Fruit fly (Drosophila melanogaster) whole organism, embryonic: ENCODE results near the gene fal.
A peak's percentile ranks its signal among the peaks of the same experiment; 100 is the strongest.

ENCODE experiments used
- ATbp ChIP-seq: fragments of 200-800 bp; sonication (Bioruptor generic); optimal IDR thresholded peaks from 2 replicates; lab custom pipeline; 2017; ENCODE audit warnings: missing biosample characterization, mild to moderate bottlenecking, missing genetic modification characterization, missing genetic modification reagents
- CG10979 ChIP-seq: fragments of 200-800 bp; sonication (Bioruptor generic); optimal IDR thresholded peaks from 2 replicates; lab custom pipeline; 2018; ENCODE audit warnings: missing biosample characterization, mild to moderate bottlenecking, missing genetic modification characterization, moderate library complexity
- CG11456 ChIP-seq: fragments of 200-800 bp; sonication (Bioruptor generic); IDR thresholded peaks from 3 replicates; pipeline ENCODE4 v1.3.6; 2022; ENCODE audit warnings: missing biosample characterization, missing genetic modification characterization
- CG13287 ChIP-seq: fragments of 200-800 bp; sonication (Bioruptor generic); IDR thresholded peaks from 2 replicates; pipeline ENCODE4 v1.3.6; 2022; ENCODE audit warnings: missing biosample characterization, missing genetic modification characterization; ENCODE audit not compliant: partially characterized antibody
- CG13775 ChIP-seq: fragments of 200-800 bp; sonication (Bioruptor generic); optimal IDR thresholded peaks from 3 replicates; lab custom pipeline; 2017; ENCODE audit warnings: missing biosample characterization, mild to moderate bottlenecking, missing genetic modification characterization
- CG14014 ChIP-seq: fragments of 200-800 bp; sonication (Bioruptor generic); IDR thresholded peaks from 2 replicates; pipeline ENCODE4 v1.3.6; 2022; ENCODE audit warnings: missing biosample characterization, missing genetic modification characterization
- CG15269 ChIP-seq: fragments of 200-800 bp; sonication (Bioruptor generic); optimal IDR thresholded peaks from 2 replicates; lab custom pipeline; 2018; ENCODE audit warnings: missing biosample characterization, mild to moderate bottlenecking, missing genetic modification characterization, moderate library complexity
- CG18262 ChIP-seq: fragments of 200-800 bp; optimal IDR thresholded peaks from 3 replicates; lab custom pipeline; 2019; ENCODE audit warnings: missing biosample characterization, mild to moderate bottlenecking, missing genetic modification characterization, moderate library complexity
- CG18599 ChIP-seq: fragments of 200-800 bp; sonication (Bioruptor generic); optimal IDR thresholded peaks from 3 replicates; lab custom pipeline; 2017; ENCODE audit warnings: missing biosample characterization, missing genetic modification characterization, mild to moderate bottlenecking, moderate library complexity, missing genetic modification reagents
- CG2875 ChIP-seq: fragments of 200-800 bp; sonication (Bioruptor generic); optimal IDR thresholded peaks from 2 replicates; lab custom pipeline; 2017; ENCODE audit warnings: missing biosample characterization, mild to moderate bottlenecking, missing genetic modification characterization, missing genetic modification reagents
- CG3995 ChIP-seq: fragments of 200-800 bp; sonication (Bioruptor generic); optimal IDR thresholded peaks from 3 replicates; lab custom pipeline; 2016; ENCODE audit warnings: missing biosample characterization, missing genetic modification characterization
- CG7987 ChIP-seq: fragments of 200-800 bp; sonication (Bioruptor generic); optimal IDR thresholded peaks from 2 replicates; lab custom pipeline; 2018; ENCODE audit warnings: missing biosample characterization, mild to moderate bottlenecking, missing genetic modification characterization, moderate library complexity
- CG8478 ChIP-seq: fragments of >200 bp; optimal IDR thresholded peaks from 2 replicates; lab custom pipeline; 2018
- CG8944 ChIP-seq: fragments of 200-800 bp; sonication (Bioruptor generic); optimal IDR thresholded peaks from 3 replicates; lab custom pipeline; 2016; ENCODE audit warnings: missing biosample characterization, missing genetic modification characterization
- CG9215 ChIP-seq: fragments of 200-800 bp; sonication (Bioruptor generic); IDR thresholded peaks from 2 replicates; pipeline ENCODE4 v1.3.6; 2022; ENCODE audit warnings: missing biosample characterization, missing genetic modification characterization
- CG9817 ChIP-seq: fragments of 200-800 bp; sonication (Bioruptor generic); optimal IDR thresholded peaks from 2 replicates; lab custom pipeline; 2018; ENCODE audit warnings: missing biosample characterization, mild to moderate bottlenecking, missing genetic modification characterization, moderate library complexity
- Dip3 ChIP-seq: fragments of 200-800 bp; sonication (Bioruptor generic); optimal IDR thresholded peaks from 3 replicates; lab custom pipeline; 2016; ENCODE audit warnings: missing biosample characterization, missing genetic modification characterization
- Dref ChIP-seq: fragments of 200-800 bp; sonication (Bioruptor generic); IDR thresholded peaks from 2 replicates; pipeline ENCODE4 v1.3.6; 2022; ENCODE audit warnings: missing biosample characterization, missing genetic modification characterization
- Drgx ChIP-seq: fragments of 200-800 bp; sonication (Bioruptor generic); IDR thresholded peaks from 2 replicates; pipeline ENCODE4 v1.3.6; 2022; ENCODE audit warnings: missing biosample characterization, missing genetic modification characterization
- Fer2 ChIP-seq: fragments of 200-800 bp; sonication (Bioruptor generic); optimal IDR thresholded peaks from 2 replicates; lab custom pipeline; 2018; ENCODE audit warnings: missing biosample characterization, mild to moderate bottlenecking, missing genetic modification characterization, moderate library complexity
- Hey ChIP-seq: fragments of 200-800 bp; sonication (Bioruptor generic); optimal IDR thresholded peaks from 3 replicates; lab custom pipeline; 2018; ENCODE audit warnings: missing biosample characterization, mild to moderate bottlenecking, missing genetic modification characterization
- MBD-R2 ChIP-seq: fragments of 200-800 bp; sonication (Bioruptor generic); IDR thresholded peaks from 2 replicates; pipeline ENCODE4 v1.3.6; 2022; ENCODE audit warnings: missing biosample characterization, missing genetic modification characterization
- Mes4 ChIP-seq: fragments of 200-800 bp; sonication (Bioruptor generic); optimal IDR thresholded peaks from 2 replicates; lab custom pipeline; 2016; ENCODE audit warnings: missing biosample characterization, missing genetic modification characterization
- NFAT ChIP-seq: fragments of 200-800 bp; sonication (Bioruptor generic); IDR thresholded peaks from 2 replicates; pipeline ENCODE4 v1.3.6; 2022; ENCODE audit warnings: missing biosample characterization, missing genetic modification characterization
- Oli ChIP-seq: fragments of 200-800 bp; sonication (Bioruptor generic); optimal IDR thresholded peaks from 2 replicates; lab custom pipeline; 2018; ENCODE audit warnings: missing biosample characterization, mild to moderate bottlenecking, missing genetic modification characterization, moderate library complexity
- Sry-β ChIP-seq: fragments of 200-800 bp; sonication (Bioruptor generic); optimal IDR thresholded peaks from 2 replicates; lab custom pipeline; 2018; ENCODE audit warnings: missing biosample characterization, mild to moderate bottlenecking, missing genetic modification characterization, moderate library complexity
- Sry-δ ChIP-seq: fragments of 200-800 bp; sonication (Bioruptor generic); optimal IDR thresholded peaks from 2 replicates; lab custom pipeline; 2016; ENCODE audit warnings: missing biosample characterization, missing genetic modification characterization
- Xbp1 ChIP-seq: fragments of 200-800 bp; sonication (Bioruptor generic); optimal IDR thresholded peaks from 3 replicates; lab custom pipeline; 2016; ENCODE audit warnings: missing biosample characterization, mild to moderate bottlenecking, missing genetic modification characterization
- chm ChIP-seq: fragments of 200-800 bp; sonication (Bioruptor generic); IDR thresholded peaks from 2 replicates; pipeline ENCODE4 v1.3.6; 2022; ENCODE audit warnings: missing biosample characterization, missing genetic modification characterization
- dimm ChIP-seq: fragments of 200-800 bp; sonication (Bioruptor generic); IDR thresholded peaks from 2 replicates; pipeline ENCODE4 v1.3.6; 2022; ENCODE audit warnings: missing biosample characterization, missing genetic modification characterization
- emc ChIP-seq: fragments of 200-800 bp; sonication (Bioruptor generic); optimal IDR thresholded peaks from 2 replicates; lab custom pipeline; 2016; ENCODE audit warnings: missing biosample characterization, missing genetic modification characterization
- esg ChIP-seq: fragments of 200-800 bp; sonication (Bioruptor generic); conservative IDR thresholded peaks from 2 replicates; pipeline ENCODE4 v1.3.6; 2022; ENCODE audit warnings: missing biosample characterization, missing genetic modification characterization
- fu2 ChIP-seq: fragments of 200-800 bp; sonication (Bioruptor generic); optimal IDR thresholded peaks from 2 replicates; lab custom pipeline; 2016; ENCODE audit warnings: missing biosample characterization, missing genetic modification characterization
- gem ChIP-seq: fragments of 200-800 bp; sonication (Bioruptor generic); optimal IDR thresholded peaks from 2 replicates; lab custom pipeline; 2019; ENCODE audit warnings: missing biosample characterization, mild to moderate bottlenecking, missing genetic modification characterization, moderate library complexity
- gfzf ChIP-seq: fragments of 200-800 bp; sonication (Bioruptor generic); optimal IDR thresholded peaks from 2 replicates; lab custom pipeline; 2016; ENCODE audit warnings: missing biosample characterization, mild to moderate bottlenecking, missing genetic modification characterization, moderate library complexity
- gsb ChIP-seq: fragments of 200-800 bp; sonication (Bioruptor generic); IDR thresholded peaks from 2 replicates; pipeline ENCODE4 v1.3.6; 2022; ENCODE audit warnings: missing biosample characterization, missing genetic modification characterization
- gsb-n ChIP-seq: fragments of 200-800 bp; sonication (Bioruptor generic); optimal IDR thresholded peaks from 3 replicates; lab custom pipeline; 2018; ENCODE audit warnings: missing biosample characterization, mild to moderate bottlenecking, missing genetic modification characterization
- her ChIP-seq: fragments of 200-800 bp; sonication (Bioruptor generic); optimal IDR thresholded peaks from 2 replicates; lab custom pipeline; 2016; ENCODE audit warnings: missing biosample characterization, missing genetic modification characterization
- jigr1 ChIP-seq: fragments of 200-800 bp; sonication (Bioruptor generic); IDR thresholded peaks from 3 replicates; pipeline ENCODE4 v1.3.6; 2022; ENCODE audit warnings: missing biosample characterization, missing genetic modification characterization
- jing ChIP-seq: fragments of 200-800 bp; sonication (Bioruptor generic); optimal IDR thresholded peaks from 2 replicates; lab custom pipeline; 2018; ENCODE audit warnings: missing biosample characterization, mild to moderate bottlenecking, missing genetic modification characterization
- ken ChIP-seq: fragments of 200-800 bp; sonication (Bioruptor generic); IDR thresholded peaks from 3 replicates; pipeline ENCODE4 v1.3.6; 2022; ENCODE audit warnings: missing biosample characterization, missing genetic modification characterization
- rib ChIP-seq: fragments of 200-800 bp; sonication (Bioruptor generic); IDR thresholded peaks from 2 replicates; pipeline ENCODE4 v1.3.6; 2022; ENCODE audit warnings: missing biosample characterization, missing genetic modification characterization
- row ChIP-seq: fragments of 200-800 bp; sonication (Bioruptor generic); IDR thresholded peaks from 3 replicates; pipeline ENCODE4 v1.3.6; 2022; ENCODE audit warnings: missing biosample characterization, missing genetic modification characterization
- schlank ChIP-seq: fragments of 200-800 bp; sonication (Bioruptor generic); optimal IDR thresholded peaks from 2 replicates; lab custom pipeline; 2018; ENCODE audit warnings: missing biosample characterization, mild to moderate bottlenecking, missing genetic modification characterization
- seq ChIP-seq: fragments of 200-800 bp; sonication (Bioruptor generic); IDR thresholded peaks from 2 replicates; pipeline ENCODE4 v1.3.6; 2022; ENCODE audit warnings: missing biosample characterization, missing genetic modification characterization
- sima ChIP-seq: fragments of 200-800 bp; sonication (Bioruptor generic); optimal IDR thresholded peaks from 2 replicates; lab custom pipeline; 2016; ENCODE audit warnings: missing biosample characterization, missing genetic modification characterization
- slou ChIP-seq: fragments of 200-800 bp; sonication (Bioruptor generic); optimal IDR thresholded peaks from 3 replicates; lab custom pipeline; 2016; ENCODE audit warnings: missing biosample characterization, missing genetic modification characterization
- sqz ChIP-seq: fragments of 200-800 bp; sonication (Bioruptor generic); optimal IDR thresholded peaks from 3 replicates; lab custom pipeline; 2018; ENCODE audit warnings: missing biosample characterization, mild to moderate bottlenecking, missing genetic modification characterization
- sr ChIP-seq: fragments of 200-800 bp; sonication (Bioruptor generic); IDR thresholded peaks from 3 replicates; pipeline ENCODE4 v1.3.6; 2022; ENCODE audit warnings: missing biosample characterization, missing genetic modification characterization
- stwl ChIP-seq: fragments of 200-800 bp; sonication (Bioruptor generic); optimal IDR thresholded peaks from 3 replicates; lab custom pipeline; 2018; ENCODE audit warnings: missing biosample characterization, mild to moderate bottlenecking, missing genetic modification characterization, moderate library complexity

fal gene

DNA sequence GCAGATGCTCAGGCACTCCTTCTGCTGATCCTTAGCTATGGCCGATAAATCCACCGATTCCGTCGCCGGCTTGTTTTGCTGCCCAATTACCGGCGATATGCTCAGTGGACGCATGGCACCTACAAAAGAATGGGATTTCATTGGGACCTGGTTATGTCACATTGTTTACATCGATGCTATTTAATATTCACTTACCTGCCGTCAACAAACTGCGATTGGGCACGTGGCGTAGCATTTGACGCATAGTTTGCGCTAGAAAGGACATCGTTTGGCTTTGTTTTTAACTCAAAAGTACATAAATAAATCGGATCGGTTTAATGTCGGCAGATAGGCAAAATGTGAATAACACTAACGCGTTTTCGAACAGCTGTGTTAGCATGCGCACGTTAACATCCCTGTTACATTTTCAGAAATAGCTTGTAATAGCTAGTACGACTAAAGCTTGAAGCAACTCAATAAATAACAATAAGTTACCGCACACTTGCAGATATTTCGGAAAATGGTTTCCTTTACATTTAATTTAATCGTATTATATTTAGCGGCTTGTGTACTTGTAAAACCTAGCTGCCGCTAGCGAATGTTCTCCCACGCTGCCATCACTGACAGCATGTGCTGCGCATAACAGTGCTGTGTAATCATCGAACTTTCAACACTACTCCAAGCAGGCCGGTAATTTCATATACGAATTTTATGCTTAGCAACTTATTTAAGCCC lies 39.5 kb upstream of the fal start, which contains the start of the genes mRpL21 and rept (continued):
- TF ChIP-seq gfzf (GFP tag; lab: Kevin White, UChicago): peak; percentile 69
- no peak for TF ChIP-seq dimm
- peak; percentile 65 for TF ChIP-seq CG13775 (GFP tag; lab: Kevin White, UChicago)
- peak; percentile 49 for TF ChIP-seq Dip3 (GFP tag; lab: Kevin White, UChicago)
- no peak for TF ChIP-seq gsb (GFP tag; lab: Robert Waterston, UW)
- TF ChIP-seq Oli (tag; lab: Kevin White, UChicago): peak; percentile 10
- peak; percentile 0 for TF ChIP-seq CG10979 (tag; lab: Kevin White, UChicago)
- TF ChIP-seq Drgx (GFP tag; lab: Robert Waterston, UW): no peak
- no peak for TF ChIP-seq CG3995 (GFP tag; lab: Kevin White, UChicago)
- no peak for TF ChIP-seq emc (GFP tag; lab: Kevin White, UChicago)
- TF ChIP-seq ATbp (GFP tag; lab: Kevin White, UChicago): no peak
- TF ChIP-seq row (GFP tag; lab: Robert Waterston, UW): peak; percentile 86
- TF ChIP-seq Sry-δ: peak; percentile 55
- TF ChIP-seq seq (GFP tag; lab: Robert Waterston, UW): no peak
- TF ChIP-seq CG18262 (tag; lab: Kevin White, UChicago): peak; percentile 21
- TF ChIP-seq CG9817: peak; percentile 64
- TF ChIP-seq her: peak; percentile 60
- TF ChIP-seq CG8478 (lab: Kevin White, UChicago): peak; percentile 26
- no peak for TF ChIP-seq rib
- TF ChIP-seq sr (GFP tag; lab: Robert Waterston, UW): 0 out of 3 replicates have a peak, but pooled peaks have one; percentile 8
- TF ChIP-seq Fer2: peak; percentile 2
- no peak for TF ChIP-seq slou (GFP tag; lab: Kevin White, UChicago)
- TF ChIP-seq schlank (tag; lab: Kevin White, UChicago): peak; percentile 13
- no peak for TF ChIP-seq sima
- peak; percentile 19 for TF ChIP-seq CG15269 (tag; lab: Kevin White, UChicago)
- TF ChIP-seq Xbp1: peak; percentile 48
- no peak for TF ChIP-seq jigr1 (GFP tag; lab: Robert Waterston, UW)
- 0 out of 2 replicates have a peak, but pooled peaks have one; percentile 13 for TF ChIP-seq CG9215 (GFP tag; lab: Robert Waterston, UW)
- TF ChIP-seq CG7987 (GFP tag; lab: Kevin White, UChicago): peak; percentile 36
- TF ChIP-seq chm (GFP tag; lab: Robert Waterston, UW): peak; percentile 41; the same call in 1 of the 2 replicates
- TF ChIP-seq CG18599 (GFP tag; lab: Kevin White, UChicago): peak; percentile 59
- peak; percentile 23 for TF ChIP-seq CG8944 (GFP tag; lab: Kevin White, UChicago)
- TF ChIP-seq CG14014 (GFP tag; lab: Robert Waterston, UW): peak; percentile 56
- TF ChIP-seq Sry-β (GFP tag; lab: Kevin White, UChicago): peak; percentile 96
- TF ChIP-seq CG13287: peak; percentile 46; the same call in 1 of the 2 replicates
- no peak for TF ChIP-seq Dref (GFP tag; lab: Robert Waterston, UW)
- TF ChIP-seq ken (GFP tag; lab: Robert Waterston, UW): peak; percentile 54; the same call in 1 of the 3 replicates
- peak; percentile 43 for TF ChIP-seq NFAT (GFP tag; lab: Robert Waterston, UW)
- no peak for TF ChIP-seq gsb-n
- peak; percentile 38 for TF ChIP-seq Mes4
- no peak for TF ChIP-seq jing (GFP tag; lab: Kevin White, UChicago)
- peak; percentile 43 for TF ChIP-seq fu2
- TF ChIP-seq stwl (tag; lab: Kevin White, UChicago): peak; percentile 34
- TF ChIP-seq Hey (tag; lab: Kevin White, UChicago): no peak
- no peak for TF ChIP-seq sqz
- TF ChIP-seq CG2875 (GFP tag; lab: Kevin White, UChicago): no peak
- TF ChIP-seq gem (tag; lab: Kevin White, UChicago): peak; percentile 48
- peak; percentile 93 for TF ChIP-seq MBD-R2
- TF ChIP-seq esg (GFP tag; lab: Robert Waterston, UW): no peak; the same call in 1 of the 2 replicates
- peak; percentile 54; the same call in 1 of the 3 replicates for TF ChIP-seq CG11456 (GFP tag; lab: Robert Waterston, UW)
